3 fruit fly cellular contexts compared by ENCODE assay signal in genomic region chr3L:3469709-3470108, dm6.
A peak's percentile ranks its signal among the peaks of the same experiment; 100 is the strongest.
TF ChIP-seq lines count a peak whose summit lies in the region.

No protein-coding gene starts in this region.

- no peak for TF ChIP-seq CTCF in whole organism, embryonic (GFP tag; optimal IDR thresholded peaks at IDR 0.05; lab: Kevin White, UChicago)

TF ChIP-seq in whole organism, adult, 20 proteins besides CTCF, POLR2A, EP300 and RAD21:
- peak; percentile 31 for TF ChIP-seq CG7045 (GFP tag; optimal IDR thresholded peaks at IDR 0.05; lab: Kevin White, UChicago)
- peak; percentile 46 for TF ChIP-seq cic (GFP tag; optimal IDR thresholded peaks at IDR 0.05; lab: Kevin White, UChicago)
- no peak for TF ChIP-seq tj (GFP tag; optimal IDR thresholded peaks at IDR 0.05; lab: Kevin White, UChicago)
- TF ChIP-seq CG33017 (tag; optimal IDR thresholded peaks at IDR 0.05; lab: Kevin White, UChicago) = no peak
- no peak for TF ChIP-seq toe (GFP tag; optimal IDR thresholded peaks at IDR 0.05; lab: Kevin White, UChicago)
- no peak for TF ChIP-seq CG12768 (GFP tag; optimal IDR thresholded peaks at IDR 0.05; lab: Kevin White, UChicago)
- no peak for TF ChIP-seq CG5204 (GFP tag; optimal IDR thresholded peaks at IDR 0.05; lab: Kevin White, UChicago)
- no peak for TF ChIP-seq CG1620 (GFP tag; optimal IDR thresholded peaks at IDR 0.05; lab: Kevin White, UChicago)
TF ChIP-seq in whole organism, adult: peak in this region for 2.

TF ChIP-seq in whole organism, embryonic, 481 proteins besides CTCF, POLR2A, EP300 and RAD21:
- TF ChIP-seq Fer1 (GFP tag; optimal IDR thresholded peaks at IDR 0.05; lab: Kevin White, UChicago) = peak; percentile 11
- TF ChIP-seq HLH54F (GFP tag; optimal IDR thresholded peaks at IDR 0.05; lab: Kevin White, UChicago) = no peak
- no peak for TF ChIP-seq CG33557 (GFP tag; optimal IDR thresholded peaks at IDR 0.05; lab: Kevin White, UChicago)
- TF ChIP-seq mirr (GFP tag; optimal IDR thresholded peaks at IDR 0.05; lab: Kevin White, UChicago) = peak; percentile 28
- TF ChIP-seq exex (tag; optimal IDR thresholded peaks at IDR 0.05; lab: Kevin White, UChicago) = peak; percentile 53
- TF ChIP-seq CG34376 (GFP tag; optimal IDR thresholded peaks at IDR 0.05; lab: Kevin White, UChicago) = peak; percentile 66
- peak; percentile 12 for TF ChIP-seq lab (GFP tag; optimal IDR thresholded peaks at IDR 0.05; lab: Kevin White, UChicago)

TF ChIP-seq in whole organism, prepupa, 60 proteins besides CTCF, POLR2A, EP300 and RAD21:
- no peak for TF ChIP-seq Hr38 (GFP tag; optimal IDR thresholded peaks at IDR 0.05; lab: Kevin White, UChicago)
- peak; percentile 56 for TF ChIP-seq vri (GFP tag; optimal IDR thresholded peaks at IDR 0.05; lab: Kevin White, UChicago)
- peak; percentile 3 for TF ChIP-seq Eip93F (GFP tag; optimal IDR thresholded peaks at IDR 0.05; lab: Kevin White, UChicago)
- TF ChIP-seq topi (GFP tag; optimal IDR thresholded peaks at IDR 0.05; lab: Kevin White, UChicago) = no peak
